Worm (Caenorhabditis elegans): Measurements from ENCODE around the gene R01B10.2.

R01B10.2 gene

ce11 chrV:5991490-5992069 lies 49.7 kb downstream of the R01B10.2 start (continued):
- TF ChIP-seq nhr-28 (tag; optimal IDR thresholded peaks at IDR 0.05): no peak
- no peak for TF ChIP-seq lin-15B (tag; optimal IDR thresholded peaks at IDR 0.05)
- TF ChIP-seq snu-23 (GFP tag; optimal IDR thresholded peaks at IDR 0.05): peak; percentile 59
- no peak for TF ChIP-seq nhr-12 (tag; optimal IDR thresholded peaks at IDR 0.05)
- TF ChIP-seq unc-30 (tag; optimal IDR thresholded peaks at IDR 0.05): no peak
- no peak for TF ChIP-seq fos-1 (tag; optimal IDR thresholded peaks at IDR 0.05)
- peak; percentile 34 to 62 for TF ChIP-seq lsy-2 (tag; optimal IDR thresholded peaks at IDR 0.05)
- TF ChIP-seq egl-27 (tag; optimal IDR thresholded peaks at IDR 0.05): peak in 1 of 2 experiments; percentile 1
- TF ChIP-seq C04F5.9 (tag; optimal IDR thresholded peaks at IDR 0.05): no peak
- TF ChIP-seq lin-14 (GFP tag; optimal IDR thresholded peaks at IDR 0.05): peak; percentile 92
- TF ChIP-seq blmp-1 (tag; optimal IDR thresholded peaks at IDR 0.05): no peak
- TF ChIP-seq mep-1 (tag; optimal IDR thresholded peaks at IDR 0.05): peak; percentile 78
- no peak for TF ChIP-seq unc-98 (GFP tag; IDR thresholded peaks at IDR 0.05)
- no peak for TF ChIP-seq pqm-1 (tag; optimal IDR thresholded peaks at IDR 0.05)
- TF ChIP-seq elt-2 (tag; optimal IDR thresholded peaks at IDR 0.05): peak; percentile 39
